Worm (Caenorhabditis elegans) whole organism, L3 larva: ENCODE results near the gene che-10.
A peak's percentile ranks its signal among the peaks of the same experiment; 100 is the strongest.

ENCODE experiments used
- ZK546.5 ChIP-seq: sonication (generic microtip); optimal IDR thresholded peaks from 2 replicates; lab custom pipeline; 2017; ENCODE audit warnings: missing biosample characterization, missing genetic modification characterization
- ama-1 ChIP-seq: fragments of 150-350 bp; optimal IDR thresholded peaks from 2 replicates; lab custom pipeline; 2018
- ceh-16 ChIP-seq: sonication (generic microtip); optimal IDR thresholded peaks from 2 replicates; lab custom pipeline; 2017; ENCODE audit warnings: missing biosample characterization, missing genetic modification characterization
- ceh-82 ChIP-seq: fragments of 150-350 bp; optimal IDR thresholded peaks from 2 replicates; lab custom pipeline; 2014; ENCODE audit warnings: missing biosample characterization, missing genetic modification characterization
- ceh-9 ChIP-seq: sonication (generic microtip); optimal IDR thresholded peaks from 2 replicates; lab custom pipeline; 2018; ENCODE audit warnings: missing biosample characterization, missing genetic modification characterization
- egl-5 ChIP-seq: fragments of 150-350 bp; optimal IDR thresholded peaks from 2 replicates; lab custom pipeline; 2017; ENCODE audit warnings: missing biosample characterization, missing genetic modification reagents, missing genetic modification characterization, inconsistent platforms
- elt-1 ChIP-seq: fragments of 150-350 bp; optimal IDR thresholded peaks from 2 replicates; lab custom pipeline; 2014; ENCODE audit warnings: missing biosample characterization, missing genetic modification characterization
- elt-2 ChIP-seq: sonication (generic microtip); optimal IDR thresholded peaks from 2 replicates; lab custom pipeline; 2016; ENCODE audit warnings: missing genetic modification reagents, mild to moderate bottlenecking, missing genetic modification characterization, missing compliant biosample characterization
- elt-3 ChIP-seq, 3 experiments: fragments of 150-350 bp in 1 of 3; sonication (generic microtip) in 2 of 3; optimal IDR thresholded peaks; 2 replicates in 2 of 3; 4 replicates in 1 of 3; lab custom pipeline; 2014 to 2017; ENCODE audit warnings: missing biosample characterization in 3 of 3, missing genetic modification characterization in 3 of 3
- eor-1 ChIP-seq, 2 experiments: fragments of 150-350 bp; optimal IDR thresholded peaks; 2 replicates each; lab custom pipeline; 2014 to 2018; ENCODE audit warnings: missing biosample characterization in 2 of 2, missing genetic modification characterization in 2 of 2
- fkh-10 ChIP-seq: sonication (generic microtip); optimal IDR thresholded peaks from 2 replicates; lab custom pipeline; 2017; ENCODE audit warnings: missing biosample characterization, missing genetic modification reagents, missing genetic modification characterization
- fkh-2 ChIP-seq: fragments of 150-350 bp; optimal IDR thresholded peaks from 2 replicates; lab custom pipeline; 2014; ENCODE audit warnings: missing biosample characterization, missing genetic modification reagents, missing genetic modification characterization
- fos-1 ChIP-seq: fragments of 150-350 bp; optimal IDR thresholded peaks from 2 replicates; lab custom pipeline; 2014; ENCODE audit warnings: missing biosample characterization, missing genetic modification characterization
- hmg-11 ChIP-seq: sonication (generic microtip); optimal IDR thresholded peaks from 2 replicates; lab custom pipeline; 2016; ENCODE audit warnings: missing genetic modification characterization, missing compliant biosample characterization
- jun-1 ChIP-seq: fragments of 150-350 bp; optimal IDR thresholded peaks from 2 replicates; lab custom pipeline; 2014; ENCODE audit warnings: missing biosample characterization, missing genetic modification reagents, missing genetic modification characterization
- lsy-12 ChIP-seq: sonication (generic microtip); optimal IDR thresholded peaks from 2 replicates; lab custom pipeline; 2016; ENCODE audit warnings: mild to moderate bottlenecking, missing genetic modification characterization, missing compliant biosample characterization
- mdl-1 ChIP-seq: fragments of 150-350 bp; optimal IDR thresholded peaks from 2 replicates; lab custom pipeline; 2014; ENCODE audit warnings: missing biosample characterization, missing genetic modification characterization
- nfya-1 ChIP-seq: sonication (generic microtip); optimal IDR thresholded peaks from 2 replicates; lab custom pipeline; 2017; ENCODE audit warnings: missing genetic modification characterization, mild to moderate bottlenecking, missing compliant biosample characterization, antibody characterized with exemption, moderate library complexity; ENCODE audit not compliant: insufficient read depth
- nhr-23 ChIP-seq: fragments of 150-350 bp; optimal IDR thresholded peaks from 2 replicates; lab custom pipeline; 2014; ENCODE audit warnings: missing biosample characterization, missing genetic modification reagents, missing genetic modification characterization
- nhr-237 ChIP-seq: fragments of 150-350 bp; optimal IDR thresholded peaks from 2 replicates; lab custom pipeline; 2014; ENCODE audit warnings: missing biosample characterization, missing genetic modification characterization
- nhr-25 ChIP-seq: sonication (generic microtip); optimal IDR thresholded peaks from 2 replicates; lab custom pipeline; 2017; ENCODE audit warnings: missing biosample characterization, missing genetic modification characterization
- nhr-43 ChIP-seq: sonication (generic microtip); optimal IDR thresholded peaks from 2 replicates; lab custom pipeline; 2016; ENCODE audit warnings: mild to moderate bottlenecking, missing genetic modification characterization, missing compliant biosample characterization; ENCODE audit not compliant: poor library complexity, severe bottlenecking
- nhr-67 ChIP-seq: fragments of 150-350 bp; optimal IDR thresholded peaks from 2 replicates; lab custom pipeline; 2014; ENCODE audit warnings: missing biosample characterization, missing genetic modification characterization
- nhr-76 ChIP-seq: fragments of 150-350 bp; sonication (generic microtip); optimal IDR thresholded peaks from 5 replicates; lab custom pipeline; 2014; ENCODE audit warnings: missing biosample characterization, missing genetic modification characterization
- nhr-77 ChIP-seq: fragments of 150-350 bp; optimal IDR thresholded peaks from 2 replicates; lab custom pipeline; 2014; ENCODE audit warnings: missing biosample characterization, missing genetic modification characterization
- pqm-1 ChIP-seq: fragments of 150-350 bp; optimal IDR thresholded peaks from 2 replicates; lab custom pipeline; 2017; ENCODE audit warnings: missing biosample characterization, missing genetic modification characterization, inconsistent platforms
- sea-2 ChIP-seq: fragments of 150-350 bp; sonication (generic microtip); optimal IDR thresholded peaks from 4 replicates; lab custom pipeline; 2014; ENCODE audit warnings: missing biosample characterization, missing genetic modification reagents, missing genetic modification characterization
- snpc-4 ChIP-seq: fragments of 150-350 bp; optimal IDR thresholded peaks from 2 replicates; lab custom pipeline; 2014; ENCODE audit warnings: missing biosample characterization, missing genetic modification characterization
- tbx-2 ChIP-seq: sonication (generic microtip); optimal IDR thresholded peaks from 2 replicates; lab custom pipeline; 2016; ENCODE audit warnings: mild to moderate bottlenecking, missing genetic modification characterization, missing compliant biosample characterization
- unc-39 ChIP-seq: sonication (generic microtip); optimal IDR thresholded peaks from 4 replicates; lab custom pipeline; 2017; ENCODE audit warnings: missing biosample characterization, missing genetic modification characterization
- unc-62 ChIP-seq: fragments of 150-350 bp; sonication (generic microtip); optimal IDR thresholded peaks from 4 replicates; lab custom pipeline; 2014; ENCODE audit warnings: missing biosample characterization, missing genetic modification reagents, missing genetic modification characterization
- zag-1 ChIP-seq: fragments of 150-350 bp; optimal IDR thresholded peaks from 2 replicates; lab custom pipeline; 2014; ENCODE audit warnings: missing biosample characterization, missing genetic modification characterization
- ztf-11 ChIP-seq: fragments of 150-350 bp; optimal IDR thresholded peaks from 2 replicates; lab custom pipeline; 2014; ENCODE audit warnings: missing biosample characterization, missing genetic modification characterization

Gene che-10

DNA sequence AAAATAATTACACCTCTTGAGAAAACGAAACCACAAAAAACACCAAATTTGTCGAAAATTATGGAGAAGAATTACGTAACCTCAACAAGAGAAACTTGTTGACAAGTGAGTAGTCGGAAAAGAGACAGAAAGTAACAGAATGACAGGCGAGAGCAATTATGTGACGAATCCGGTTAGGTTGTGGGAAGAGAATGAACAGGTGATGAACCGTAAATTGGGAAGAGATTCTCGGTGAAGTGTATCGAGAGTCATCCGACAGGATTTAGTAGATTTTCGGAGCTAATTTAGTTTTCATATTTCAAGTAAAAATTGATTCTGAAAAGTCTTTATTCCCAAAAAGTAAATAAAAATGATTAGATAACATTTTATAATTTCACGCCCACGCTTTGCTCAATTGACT is 43.2 kb upstream of the che-10 start, which contains the start of gene T05A7.7:
Gene T05A7.7, minus strand, starts transcription at position 101 of the 400 bp plus-strand sequence.
- TF ChIP-seq nhr-77 (tag; lab: Kevin White, UChicago): no peak
- no peak for TF ChIP-seq ceh-82
- no peak for TF ChIP-seq mdl-1 (tag; lab: Kevin White, UChicago)
- no peak for TF ChIP-seq ceh-16 (tag; lab: Kevin White, UChicago)
- no peak for TF ChIP-seq fkh-2
- TF ChIP-seq ama-1 (lab: Kevin White, UChicago): no peak
- no peak for TF ChIP-seq nhr-237 (tag; lab: Kevin White, UChicago)
- TF ChIP-seq nhr-23 (tag; lab: Kevin White, UChicago): no peak
- no peak for TF ChIP-seq hmg-11 (tag; lab: Kevin White, UChicago)
- no peak for TF ChIP-seq elt-3 (tag; optimal IDR thresholded peaks at IDR 0.05; lab: Kevin White, UChicago)

ce11 chrII:4677916-4678315 is 39.8 kb upstream of the che-10 start, which contains the start of gene T05A7.1:
Gene T05A7.1 (plus strand): TSS chrII:4678216.
- TF ChIP-seq nhr-25 (tag; lab: Kevin White, UChicago) (no peak), fkh-2 (no peak), elt-1 (tag; lab: Kevin White, UChicago) (no peak), nhr-67 (no peak), eor-1 (tag; optimal IDR thresholded peaks at IDR 0.05; lab: Kevin White, UChicago) (no peak), ZK546.5 (tag; lab: Kevin White, UChicago) (no peak), elt-2 (no peak), unc-62 (GFP tag; lab: Kevin White, UChicago) (no peak), elt-3 (tag; optimal IDR thresholded peaks at IDR 0.05; lab: Kevin White, UChicago) (no peak), ceh-82 (no peak)

DNA sequence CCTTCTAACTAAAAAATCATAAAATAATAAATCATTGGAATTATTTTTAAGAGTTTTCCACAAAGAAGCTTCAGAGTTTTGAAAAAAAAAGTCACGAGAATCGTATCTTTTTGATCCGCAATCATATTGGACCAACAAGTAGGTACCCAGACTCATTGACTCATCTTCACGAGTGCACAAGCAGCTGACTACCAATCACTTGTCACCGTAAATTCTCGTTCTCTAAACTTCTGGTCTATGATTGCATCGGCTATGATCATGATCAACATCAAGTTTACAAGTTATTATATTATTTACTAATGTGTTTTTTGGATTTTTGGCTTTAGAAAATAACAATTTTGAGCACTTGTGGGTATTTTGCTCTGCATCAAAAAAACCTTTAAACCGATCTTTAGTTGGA is 38.1 kb upstream of the che-10 start:
- TF ChIP-seq mdl-1 (tag; lab: Kevin White, UChicago) (no peak), sea-2 (GFP tag; lab: Kevin White, UChicago) (no peak), pqm-1 (tag; lab: Kevin White, UChicago) (no peak), nhr-76 (tag; lab: Kevin White, UChicago) (no peak), unc-39 (tag; lab: Kevin White, UChicago) (no peak), hmg-11 (tag; lab: Kevin White, UChicago) (no peak), jun-1 (tag; lab: Kevin White, UChicago) (no peak), ztf-11 (tag; lab: Kevin White, UChicago) (no peak), fkh-2 (no peak), nhr-77 (tag; lab: Kevin White, UChicago) (no peak), fos-1 (tag; lab: Kevin White, UChicago) (no peak), ceh-82 (no peak), fkh-10 (GFP tag; lab: Kevin White, UChicago) (no peak), ceh-9 (tag; lab: Kevin White, UChicago) (no peak), egl-5 (tag; lab: Kevin White, UChicago) (no peak), zag-1 (tag; lab: Kevin White, UChicago) (no peak), snpc-4 (tag; lab: Kevin White, UChicago) (no peak)

DNA sequence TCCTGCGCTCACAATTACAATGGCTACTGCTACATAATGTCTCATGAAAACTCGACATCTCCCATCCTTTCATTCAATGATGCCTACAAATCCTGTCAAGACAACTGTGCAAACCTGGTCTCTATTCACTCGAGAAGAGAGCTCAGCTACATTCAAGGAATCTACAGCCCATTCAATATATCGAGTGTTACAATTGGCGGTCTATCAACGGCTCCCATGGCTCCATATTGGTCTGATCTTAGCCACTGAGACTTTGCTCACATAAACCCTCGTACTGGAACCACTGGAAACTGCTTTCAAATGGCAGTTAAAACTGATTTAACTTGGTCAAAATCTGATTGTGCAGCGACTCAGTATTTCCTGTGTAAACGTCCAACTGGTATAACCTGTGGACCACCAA is 37.3 kb upstream of the che-10 start, which contains the start of gene T05A7.3:
Gene T05A7.3, plus strand, starts transcription at position 301 of the 400 bp plus-strand sequence.
- TF ChIP-seq ceh-82: no peak
- TF ChIP-seq snpc-4 (tag; lab: Kevin White, UChicago): no peak
- TF ChIP-seq sea-2 (GFP tag; lab: Kevin White, UChicago): no peak
- TF ChIP-seq lsy-12 (tag; lab: Kevin White, UChicago): no peak
- no peak for TF ChIP-seq ZK546.5 (tag; lab: Kevin White, UChicago)
- TF ChIP-seq nhr-25 (tag; lab: Kevin White, UChicago): no peak
- no peak for TF ChIP-seq nfya-1 (tag; lab: Kevin White, UChicago)
- TF ChIP-seq ceh-9 (tag; lab: Kevin White, UChicago): no peak
- TF ChIP-seq eor-1 (tag; optimal IDR thresholded peaks at IDR 0.05; lab: Kevin White, UChicago): no peak
- no peak for TF ChIP-seq elt-3 (tag; optimal IDR thresholded peaks at IDR 0.05; lab: Kevin White, UChicago)

DNA sequence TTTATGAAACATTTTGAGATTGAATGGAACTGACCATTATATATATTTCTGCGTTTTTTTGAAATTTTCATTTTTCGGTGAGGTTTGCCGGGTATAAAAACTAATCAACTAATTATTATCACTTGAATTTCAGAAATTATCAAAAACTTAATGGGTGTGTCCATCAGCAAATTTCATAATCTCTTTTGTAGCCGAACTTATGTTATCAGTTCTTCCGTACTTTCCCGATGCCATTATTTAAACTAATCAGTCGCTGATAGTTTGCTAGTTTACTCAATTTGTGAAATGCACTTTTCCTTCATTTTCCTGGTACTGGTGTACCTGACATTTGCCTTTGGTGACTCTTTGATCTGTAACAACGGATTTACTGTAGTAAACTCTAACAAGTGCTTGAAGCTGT is 36.0 kb upstream of the che-10 start:
- TF ChIP-seq tbx-2 (tag; lab: Kevin White, UChicago) (no peak), elt-2 (peak; percentile 96), elt-1 (tag; lab: Kevin White, UChicago) (no peak), jun-1 (tag; lab: Kevin White, UChicago) (peak; percentile 60), nhr-43 (tag; lab: Kevin White, UChicago) (no peak), fkh-2 (no peak), pqm-1 (tag; lab: Kevin White, UChicago) (peak; percentile 68)
